Fruit fly (Drosophila melanogaster) whole organism, embryonic: Measurements from ENCODE around the gene CG14370.

Experiments used
- CG10209 ChIP-seq: fragments of 200-800 bp; sonication (Bioruptor generic); optimal IDR thresholded peaks from 3 replicates; lab custom pipeline; 2017; ENCODE audit warnings: missing biosample characterization, mild to moderate bottlenecking, missing genetic modification characterization, missing genetic modification reagents
- CG11504 ChIP-seq: fragments of 200-800 bp; sonication (Bioruptor generic); optimal IDR thresholded peaks from 3 replicates; lab custom pipeline; 2019; ENCODE audit warnings: missing biosample characterization, mild to moderate bottlenecking, missing genetic modification characterization, moderate library complexity
- CG12236 ChIP-seq: fragments of 200-800 bp; sonication (Bioruptor generic); optimal IDR thresholded peaks from 2 replicates; lab custom pipeline; 2016; ENCODE audit warnings: missing biosample characterization, missing genetic modification characterization
- CG12391 ChIP-seq: fragments of 200-800 bp; sonication (Bioruptor generic); optimal IDR thresholded peaks from 3 replicates; lab custom pipeline; 2018; ENCODE audit warnings: missing biosample characterization, mild to moderate bottlenecking, missing genetic modification characterization, moderate library complexity
- CG14441 ChIP-seq: fragments of 200-800 bp; sonication (Bioruptor generic); IDR thresholded peaks from 2 replicates; pipeline ENCODE4 v1.3.6; 2022; ENCODE audit warnings: missing biosample characterization, missing genetic modification characterization
- CG17359 ChIP-seq: fragments of 200-800 bp; sonication (Bioruptor generic); optimal IDR thresholded peaks from 3 replicates; lab custom pipeline; 2018; ENCODE audit warnings: missing biosample characterization, mild to moderate bottlenecking, missing genetic modification characterization, moderate library complexity
- CG18599 ChIP-seq: fragments of 200-800 bp; sonication (Bioruptor generic); optimal IDR thresholded peaks from 3 replicates; lab custom pipeline; 2017; ENCODE audit warnings: missing biosample characterization, missing genetic modification characterization, mild to moderate bottlenecking, moderate library complexity, missing genetic modification reagents
- CG2120 ChIP-seq: fragments of 200-800 bp; sonication (Bioruptor generic); optimal IDR thresholded peaks from 3 replicates; lab custom pipeline; 2016; ENCODE audit warnings: missing biosample characterization, missing genetic modification characterization
- CG2889 ChIP-seq: fragments of 200-800 bp; sonication (Bioruptor generic); IDR thresholded peaks from 3 replicates; pipeline ENCODE4 v1.3.6; 2022; ENCODE audit warnings: missing biosample characterization, missing genetic modification characterization
- CG31365 ChIP-seq: fragments of 200-800 bp; sonication (Bioruptor generic); optimal IDR thresholded peaks from 2 replicates; lab custom pipeline; 2018; ENCODE audit warnings: missing biosample characterization, mild to moderate bottlenecking, missing genetic modification characterization
- CG31388 ChIP-seq: fragments of 200-800 bp; sonication (Bioruptor generic); optimal IDR thresholded peaks from 2 replicates; lab custom pipeline; 2016; ENCODE audit warnings: missing biosample characterization, missing genetic modification characterization
- CG3163 ChIP-seq: fragments of 200-800 bp; sonication (Bioruptor generic); optimal IDR thresholded peaks from 3 replicates; lab custom pipeline; 2016; ENCODE audit warnings: missing biosample characterization, missing genetic modification characterization
- CG3847 ChIP-seq: fragments of 200-800 bp; sonication (Bioruptor generic); IDR thresholded peaks from 2 replicates; pipeline ENCODE4 v1.3.6; 2022; ENCODE audit warnings: missing biosample characterization, missing genetic modification characterization
- CG42726 ChIP-seq: fragments of 200-800 bp; sonication (Bioruptor generic); IDR thresholded peaks from 2 replicates; pipeline ENCODE4 v1.3.6; 2022; ENCODE audit warnings: missing biosample characterization, missing genetic modification characterization; ENCODE audit not compliant: partially characterized antibody
- CG43689 ChIP-seq: fragments of 200-800 bp; sonication (Bioruptor generic); IDR thresholded peaks from 2 replicates; pipeline ENCODE4 v1.3.6; 2022; ENCODE audit warnings: missing biosample characterization, missing genetic modification characterization
- CG4820 ChIP-seq: fragments of 200-800 bp; sonication (Bioruptor generic); optimal IDR thresholded peaks from 3 replicates; lab custom pipeline; 2016; ENCODE audit warnings: missing biosample characterization, missing genetic modification characterization
- CG7271 ChIP-seq: fragments of 200-800 bp; sonication (Bioruptor generic); optimal IDR thresholded peaks from 2 replicates; lab custom pipeline; 2018; ENCODE audit warnings: missing biosample characterization, mild to moderate bottlenecking, missing genetic modification characterization, moderate library complexity
- CG7357 ChIP-seq: fragments of 200-800 bp; sonication (Bioruptor generic); IDR thresholded peaks from 3 replicates; pipeline ENCODE4 v1.3.6; 2022; ENCODE audit warnings: missing biosample characterization, missing genetic modification characterization
- CG7556 ChIP-seq: fragments of 200-800 bp; sonication (Bioruptor generic); optimal IDR thresholded peaks from 2 replicates; lab custom pipeline; 2017; ENCODE audit warnings: missing biosample characterization, mild to moderate bottlenecking, missing genetic modification characterization
- CG8359 ChIP-seq: fragments of 200-800 bp; sonication (Bioruptor generic); optimal IDR thresholded peaks from 2 replicates; lab custom pipeline; 2017; ENCODE audit warnings: missing biosample characterization, mild to moderate bottlenecking, missing genetic modification characterization, borderline replicate concordance
- CG8388 ChIP-seq: fragments of 200-800 bp; sonication (Bioruptor generic); optimal IDR thresholded peaks from 2 replicates; lab custom pipeline; 2019; ENCODE audit warnings: missing biosample characterization, mild to moderate bottlenecking, missing genetic modification characterization, moderate library complexity
- CG9727 ChIP-seq: fragments of 200-800 bp; sonication (Bioruptor generic); optimal IDR thresholded peaks from 3 replicates; lab custom pipeline; 2017; ENCODE audit warnings: missing biosample characterization, mild to moderate bottlenecking, missing genetic modification characterization
- Chrac-16 ChIP-seq: fragments of 200-800 bp; sonication (Bioruptor generic); optimal IDR thresholded peaks from 3 replicates; lab custom pipeline; 2016; ENCODE audit warnings: missing biosample characterization, missing genetic modification characterization
- H15 ChIP-seq: fragments of 200-800 bp; sonication (Bioruptor generic); IDR thresholded peaks from 3 replicates; pipeline ENCODE4 v1.3.6; 2022; ENCODE audit warnings: missing biosample characterization, missing genetic modification characterization
- Hmx ChIP-seq: fragments of 200-800 bp; sonication (Bioruptor generic); optimal IDR thresholded peaks from 2 replicates; lab custom pipeline; 2016; ENCODE audit warnings: missing biosample characterization, missing genetic modification characterization
- Med ChIP-seq: fragments of 200-800 bp; sonication (Bioruptor generic); peaks from one replicate; lab custom pipeline; 2016; ENCODE audit warnings: missing biosample characterization, missing genetic modification characterization, mild to moderate bottlenecking, inconsistent platforms, moderate library complexity
- Meics ChIP-seq: fragments of 200-800 bp; sonication (Bioruptor generic); optimal IDR thresholded peaks from 2 replicates; lab custom pipeline; 2017; ENCODE audit warnings: missing biosample characterization, mild to moderate bottlenecking, missing genetic modification characterization
- Myb ChIP-seq: fragments of 200-800 bp; sonication (Bioruptor generic); optimal IDR thresholded peaks from 2 replicates; lab custom pipeline; 2016; ENCODE audit warnings: missing biosample characterization, missing genetic modification characterization
- NK7.1 ChIP-seq: fragments of 200-800 bp; sonication (Bioruptor generic); optimal IDR thresholded peaks from 3 replicates; lab custom pipeline; 2016; ENCODE audit warnings: missing biosample characterization, missing genetic modification characterization
- Ptx1 ChIP-seq: fragments of 200-800 bp; sonication (Bioruptor generic); IDR thresholded peaks from 2 replicates; pipeline ENCODE4 v1.3.6; 2022; ENCODE audit warnings: missing biosample characterization, missing genetic modification characterization
- Sry-β ChIP-seq: fragments of 200-800 bp; sonication (Bioruptor generic); optimal IDR thresholded peaks from 2 replicates; lab custom pipeline; 2018; ENCODE audit warnings: missing biosample characterization, mild to moderate bottlenecking, missing genetic modification characterization, moderate library complexity
- Trl ChIP-seq, 3 experiments: fragments of >200 bp in 2 of 3; fragments of 200-800 bp in 1 of 3; sonication (Bioruptor generic) in 1 of 3; optimal IDR thresholded peaks; 2 replicates in 1 of 3; 3 replicates in 2 of 3; lab custom pipeline; 2016 to 2017; ENCODE audit warnings: missing biosample characterization in 1 of 3, missing genetic modification characterization in 1 of 3
- cad ChIP-seq: fragments of >200 bp; optimal IDR thresholded peaks from 2 replicates; lab custom pipeline; 2017; ENCODE audit warnings: missing biosample characterization, missing genetic modification characterization
- cwo ChIP-seq: fragments of 200-800 bp; sonication (Bioruptor generic); optimal IDR thresholded peaks from 3 replicates; lab custom pipeline; 2017; ENCODE audit warnings: missing biosample characterization, missing genetic modification characterization, mild to moderate bottlenecking, moderate library complexity, missing genetic modification reagents
- danr ChIP-seq: fragments of 200-800 bp; sonication (Bioruptor generic); IDR thresholded peaks from 2 replicates; pipeline ENCODE4 v1.3.6; 2022; ENCODE audit warnings: missing biosample characterization, missing genetic modification characterization
- dmrt99B ChIP-seq: fragments of 200-800 bp; sonication (Bioruptor generic); optimal IDR thresholded peaks from 2 replicates; lab custom pipeline; 2018; ENCODE audit warnings: missing biosample characterization, mild to moderate bottlenecking, missing genetic modification characterization, moderate library complexity
- dpn ChIP-seq, 2 experiments: fragments of 200-800 bp; sonication (Bioruptor generic); optimal IDR thresholded peaks; 3 replicates each; lab custom pipeline; 2016; ENCODE audit warnings: missing biosample characterization in 2 of 2, missing genetic modification characterization in 2 of 2
- dysf ChIP-seq: fragments of 200-800 bp; sonication (Bioruptor generic); IDR thresholded peaks from 3 replicates; pipeline ENCODE4 v1.3.6; 2022; ENCODE audit warnings: missing biosample characterization, missing genetic modification characterization
- ewg ChIP-seq: fragments of 200-800 bp; sonication (Bioruptor generic); optimal IDR thresholded peaks from 3 replicates; lab custom pipeline; 2017; ENCODE audit warnings: mild to moderate bottlenecking, missing biosample characterization, missing genetic modification reagents, missing genetic modification characterization
- grau ChIP-seq: fragments of 200-800 bp; optimal IDR thresholded peaks from 3 replicates; lab custom pipeline; 2019; ENCODE audit warnings: missing biosample characterization, mild to moderate bottlenecking, missing genetic modification characterization, moderate library complexity
- hkb ChIP-seq, 2 experiments: fragments of 200-800 bp in 1 of 2; fragments of >200 bp in 1 of 2; sonication (Bioruptor generic) in 1 of 2; IDR thresholded peaks in 1 of 2; optimal IDR thresholded peaks in 1 of 2; 2 replicates each; pipeline versions ENCODE4 v1.3.6 to Lab custom; 2017 to 2022; ENCODE audit warnings: missing biosample characterization in 1 of 2, missing genetic modification characterization in 1 of 2
- insv ChIP-seq, 2 experiments: fragments of 200-800 bp; sonication (Bioruptor generic); optimal IDR thresholded peaks; 3 replicates each; lab custom pipeline; 2016 to 2018; ENCODE audit warnings: missing biosample characterization in 2 of 2, missing genetic modification characterization in 2 of 2
- lab ChIP-seq: fragments of 200-800 bp; sonication (Bioruptor generic); optimal IDR thresholded peaks from 3 replicates; lab custom pipeline; 2017; ENCODE audit warnings: missing biosample characterization, missing genetic modification characterization, mild to moderate bottlenecking, moderate library complexity, missing genetic modification reagents
- nerfin-2 ChIP-seq: fragments of 200-800 bp; sonication (Bioruptor generic); IDR thresholded peaks from 2 replicates; pipeline ENCODE4 v1.3.6; 2022; ENCODE audit warnings: missing biosample characterization, missing genetic modification characterization; ENCODE audit not compliant: partially characterized antibody
- nmo ChIP-seq: fragments of 200-800 bp; sonication (Bioruptor generic); optimal IDR thresholded peaks from 2 replicates; lab custom pipeline; 2018; ENCODE audit warnings: missing biosample characterization, mild to moderate bottlenecking, missing genetic modification characterization, moderate library complexity
- pita ChIP-seq: fragments of 200-800 bp; sonication (Bioruptor generic); optimal IDR thresholded peaks from 2 replicates; lab custom pipeline; 2017; ENCODE audit warnings: missing biosample characterization, mild to moderate bottlenecking, missing genetic modification characterization
- sens ChIP-seq: fragments of 200-800 bp; sonication (Bioruptor generic); peaks from one replicate; lab custom pipeline; 2016; ENCODE audit warnings: missing biosample characterization, missing genetic modification characterization
- stc ChIP-seq: fragments of 200-800 bp; sonication (Bioruptor generic); IDR thresholded peaks from 2 replicates; pipeline ENCODE4 v1.3.6; 2022; ENCODE audit warnings: missing biosample characterization, missing genetic modification characterization
- unpg ChIP-seq: fragments of 200-800 bp; sonication (Bioruptor generic); optimal IDR thresholded peaks from 3 replicates; lab custom pipeline; 2018; ENCODE audit warnings: missing biosample characterization, mild to moderate bottlenecking, missing genetic modification characterization, moderate library complexity
- z ChIP-seq: fragments of 200-800 bp; sonication (Bioruptor generic); IDR thresholded peaks from 3 replicates; pipeline ENCODE4 v1.3.6; 2022; ENCODE audit warnings: missing biosample characterization, missing genetic modification characterization

Gene CG14370

dm6 chr3R:13600539-13600938, 12.7 kb downstream of the CG14370 start (continued):
- TF ChIP-seq nerfin-2 (GFP tag; lab: Robert Waterston, UW) = no peak
- peak; percentile 49 for TF ChIP-seq dmrt99B (tag; lab: Kevin White, UChicago)
- no peak for TF ChIP-seq Sry-β (GFP tag; lab: Kevin White, UChicago)
- TF ChIP-seq CG8388 (GFP tag; lab: Kevin White, UChicago) = no peak
- no peak for TF ChIP-seq CG7271
- peak; percentile 52 for TF ChIP-seq Meics (GFP tag; lab: Kevin White, UChicago)
- no peak for TF ChIP-seq CG43689 (GFP tag; lab: Robert Waterston, UW)
- TF ChIP-seq CG7357 (GFP tag; lab: Robert Waterston, UW) = peak; percentile 38; the same call in 1 of the 3 replicates
- TF ChIP-seq CG9727 (GFP tag; lab: Kevin White, UChicago) = peak; percentile 32
- no peak for TF ChIP-seq hkb (optimal IDR thresholded peaks at IDR 0.05; lab: Kevin White, UChicago)
- TF ChIP-seq hkb (GFP tag; IDR thresholded peaks at IDR 0.05; lab: Robert Waterston, UW) = peak; percentile 57
- TF ChIP-seq CG42726 (GFP tag; lab: Robert Waterston, UW) = no peak
- TF ChIP-seq cwo (GFP tag; lab: Kevin White, UChicago) = peak; percentile 32
- TF ChIP-seq unpg (GFP tag; lab: Kevin White, UChicago) = peak; percentile 40
- TF ChIP-seq CG2120 = peak; percentile 47
- no peak for TF ChIP-seq NK7.1 (GFP tag; lab: Kevin White, UChicago)
- TF ChIP-seq Ptx1 = peak; percentile 30; the same call in 1 of the 2 replicates
- TF ChIP-seq CG7556 = peak; percentile 38
- TF ChIP-seq CG18599 (GFP tag; lab: Kevin White, UChicago) = peak; percentile 65
- no peak for TF ChIP-seq danr (GFP tag; lab: Robert Waterston, UW)
- no peak for TF ChIP-seq ewg (GFP tag; lab: Kevin White, UChicago)
- no peak for TF ChIP-seq CG3163
- TF ChIP-seq Chrac-16 (GFP tag; lab: Kevin White, UChicago) = no peak
- peak; percentile 42 for TF ChIP-seq grau (tag; lab: Kevin White, UChicago)
- peak; percentile 32 for TF ChIP-seq CG12391 (tag; lab: Kevin White, UChicago)
- TF ChIP-seq Myb (GFP tag; lab: Kevin White, UChicago) = no peak
- no peak for TF ChIP-seq CG2889
- no peak for TF ChIP-seq CG14441 (GFP tag; lab: Robert Waterston, UW)
- no peak for TF ChIP-seq cad (GFP tag; lab: Kevin White, UChicago)
- peak; percentile 66 for TF ChIP-seq CG11504 (tag; lab: Kevin White, UChicago)
- no peak for TF ChIP-seq dpn (GFP tag; optimal IDR thresholded peaks at IDR 0.05; lab: Kevin White, UChicago)
- TF ChIP-seq CG31365 (tag; lab: Kevin White, UChicago) = no peak
- peak; percentile 73 for TF ChIP-seq lab (GFP tag; lab: Kevin White, UChicago)
- no peak for TF ChIP-seq CG4820 (GFP tag; lab: Kevin White, UChicago)
- TF ChIP-seq insv (GFP tag; optimal IDR thresholded peaks at IDR 0.05; lab: Kevin White, UChicago) = no peak
- TF ChIP-seq stc (GFP tag; lab: Robert Waterston, UW) = 0 out of 2 replicates have a peak, but pooled peaks have one; percentile 37
- 0 out of 2 replicates have a peak, but pooled peaks have one; percentile 14 for TF ChIP-seq CG3847 (GFP tag; lab: Robert Waterston, UW)
- no peak for TF ChIP-seq CG31388
- TF ChIP-seq CG10209 (GFP tag; lab: Kevin White, UChicago) = no peak
- no peak for TF ChIP-seq CG12236 (GFP tag; lab: Kevin White, UChicago)
- TF ChIP-seq pita (GFP tag; lab: Kevin White, UChicago) = no peak
- no peak for TF ChIP-seq Trl (optimal IDR thresholded peaks at IDR 0.05; lab: Kevin White, UChicago)
- no peak for TF ChIP-seq Trl (GFP tag; optimal IDR thresholded peaks at IDR 0.05; lab: Kevin White, UChicago)
- peak; percentile 48 for TF ChIP-seq sens (GFP tag; lab: Kevin White, UChicago)
- no peak for TF ChIP-seq H15 (GFP tag; lab: Robert Waterston, UW)
- TF ChIP-seq z (GFP tag; lab: Robert Waterston, UW) = no peak
- TF ChIP-seq Hmx (GFP tag; lab: Kevin White, UChicago) = no peak
- TF ChIP-seq CG8359 (GFP tag; lab: Kevin White, UChicago) = no peak
- TF ChIP-seq CG17359 = peak; percentile 18
- TF ChIP-seq nmo (GFP tag; lab: Kevin White, UChicago) = peak; percentile 1
- peak; percentile 58; the same call in 1 of the 3 replicates for TF ChIP-seq dysf (GFP tag; lab: Robert Waterston, UW)
- TF ChIP-seq Med (GFP tag; lab: Kevin White, UChicago) = peak; percentile 68
